In genomic region chr2L:20647240-20647908, dm6 we compare ENCODE assay signal across 1 fruit fly cellular context.
TF ChIP-seq lines count a peak whose summit lies in the region.

No protein-coding gene starts in this region.

TF ChIP-seq in whole organism, embryonic, 481 proteins besides CTCF, POLR2A, EP300 and RAD21 (continued from another document and continues in another):
- TF ChIP-seq pan (optimal IDR thresholded peaks at IDR 0.05; lab: Kevin White, UChicago) (no peak), pan (GFP tag; optimal IDR thresholded peaks at IDR 0.05 in 1 of 2, IDR thresholded peaks at IDR 0.05 in 1 of 2) (no peak), yki (optimal IDR thresholded peaks at IDR 0.05; lab: Kevin White, UChicago) (no peak), Dad (GFP tag; optimal IDR thresholded peaks at IDR 0.05; lab: Kevin White, UChicago) (peak; percentile 6), CG8478 (optimal IDR thresholded peaks at IDR 0.05; lab: Kevin White, UChicago) (no peak), zen (tag; optimal IDR thresholded peaks at IDR 0.05; lab: Kevin White, UChicago) (peak; percentile 43), Stat92E (GFP tag; optimal IDR thresholded peaks at IDR 0.05; lab: Kevin White, UChicago) (no peak), cas (GFP tag; IDR thresholded peaks at IDR 0.05; lab: Robert Waterston, UW) (no peak), CG30020 (tag; optimal IDR thresholded peaks at IDR 0.05; lab: Kevin White, UChicago) (peak; percentile 4), CG9609 (GFP tag; optimal IDR thresholded peaks at IDR 0.05; lab: Kevin White, UChicago) (no peak), ash1 (GFP tag; optimal IDR thresholded peaks at IDR 0.05; lab: Kevin White, UChicago) (no peak), ato (GFP tag; IDR thresholded peaks at IDR 0.05; lab: Robert Waterston, UW; ENCODE audit: partially characterized antibody) (no peak), dimm (GFP tag; IDR thresholded peaks at IDR 0.05; lab: Robert Waterston, UW) (no peak), sug (tag; optimal IDR thresholded peaks at IDR 0.05; lab: Kevin White, UChicago) (peak; percentile 15), onecut (GFP tag; IDR thresholded peaks at IDR 0.05; lab: Robert Waterston, UW) (no peak), CG11723 (GFP tag; optimal IDR thresholded peaks at IDR 0.05; lab: Kevin White, UChicago) (no peak), CG10565 (GFP tag; optimal IDR thresholded peaks at IDR 0.05; lab: Kevin White, UChicago) (no peak), CG14965 (GFP tag; optimal IDR thresholded peaks at IDR 0.05; lab: Kevin White, UChicago; ENCODE audit: borderline replicate concordance) (no peak), Doc3 (GFP tag; IDR thresholded peaks at IDR 0.05; lab: Robert Waterston, UW; ENCODE audit: partially characterized antibody) (no peak), gsb-n (tag; optimal IDR thresholded peaks at IDR 0.05; lab: Kevin White, UChicago) (no peak), CG11560 (tag; IDR thresholded peaks at IDR 0.05; lab: Robert Waterston, UW) (no peak), ind (GFP tag; optimal IDR thresholded peaks at IDR 0.05; lab: Kevin White, UChicago) (no peak), CG6791 (GFP tag; IDR thresholded peaks at IDR 0.05; lab: Robert Waterston, UW; ENCODE audit: partially characterized antibody) (no peak), ro (GFP tag; IDR thresholded peaks at IDR 0.05; lab: Robert Waterston, UW) (no peak), BtbVII (GFP tag; optimal IDR thresholded peaks at IDR 0.05; lab: Kevin White, UChicago) (no peak), Xbp1 (GFP tag; optimal IDR thresholded peaks at IDR 0.05; lab: Kevin White, UChicago) (peak; percentile 33), so (GFP tag; IDR thresholded peaks at IDR 0.05; lab: Robert Waterston, UW) (no peak), CG17359 (tag; optimal IDR thresholded peaks at IDR 0.05; lab: Kevin White, UChicago) (no peak), CG18764 (GFP tag; optimal IDR thresholded peaks at IDR 0.05; lab: Kevin White, UChicago) (no peak), ranshi (GFP tag; IDR thresholded peaks at IDR 0.05; lab: Robert Waterston, UW) (no peak), klu (GFP tag; IDR thresholded peaks at IDR 0.05; lab: Robert Waterston, UW) (no peak), sens (GFP tag; lab: Kevin White, UChicago) (peak; percentile 74), CG15269 (tag; optimal IDR thresholded peaks at IDR 0.05; lab: Kevin White, UChicago) (no peak), unc-4 (GFP tag; IDR thresholded peaks at IDR 0.05; lab: Robert Waterston, UW; ENCODE audit: partially characterized antibody) (no peak), dpn (GFP tag; optimal IDR thresholded peaks at IDR 0.05; lab: Kevin White, UChicago) (no peak), CG4820 (GFP tag; optimal IDR thresholded peaks at IDR 0.05; lab: Kevin White, UChicago) (no peak), wek (GFP tag; optimal IDR thresholded peaks at IDR 0.05; lab: Kevin White, UChicago) (no peak), Rfx (GFP tag; IDR thresholded peaks at IDR 0.05; lab: Robert Waterston, UW) (no peak), dmrt11E (tag; optimal IDR thresholded peaks at IDR 0.05; lab: Kevin White, UChicago) (no peak), exex (tag; optimal IDR thresholded peaks at IDR 0.05; lab: Kevin White, UChicago) (no peak), C15 (GFP tag; IDR thresholded peaks at IDR 0.05; lab: Robert Waterston, UW) (no peak), CG15479 (GFP tag; optimal IDR thresholded peaks at IDR 0.05; lab: Kevin White, UChicago) (no peak), Sox102F (GFP tag; optimal IDR thresholded peaks at IDR 0.05; lab: Kevin White, UChicago) (no peak), CG30431 (GFP tag; optimal IDR thresholded peaks at IDR 0.05; lab: Kevin White, UChicago) (no peak), lab (GFP tag; optimal IDR thresholded peaks at IDR 0.05; lab: Kevin White, UChicago) (no peak), Mrtf (GFP tag; IDR thresholded peaks at IDR 0.05; lab: Robert Waterston, UW) (no peak), Six4 (GFP tag; optimal IDR thresholded peaks at IDR 0.05; lab: Kevin White, UChicago) (no peak), CrebB (tag; optimal IDR thresholded peaks at IDR 0.05; lab: Kevin White, UChicago) (no peak), repo (GFP tag; optimal IDR thresholded peaks at IDR 0.05; lab: Kevin White, UChicago) (no peak), sd (tag; optimal IDR thresholded peaks at IDR 0.05; lab: Kevin White, UChicago) (no peak), ewg (GFP tag; optimal IDR thresholded peaks at IDR 0.05; lab: Kevin White, UChicago) (no peak), amos (GFP tag; IDR thresholded peaks at IDR 0.05; lab: Robert Waterston, UW; ENCODE audit: partially characterized antibody) (no peak), Fer2 (tag; optimal IDR thresholded peaks at IDR 0.05; lab: Kevin White, UChicago) (no peak), Awh (GFP tag; IDR thresholded peaks at IDR 0.05; lab: Robert Waterston, UW) (no peak), CG7745 (tag; optimal IDR thresholded peaks at IDR 0.05; lab: Kevin White, UChicago) (no peak), CG9437 (GFP tag; optimal IDR thresholded peaks at IDR 0.05; lab: Kevin White, UChicago) (no peak), jumu (GFP tag; optimal IDR thresholded peaks at IDR 0.05; lab: Kevin White, UChicago) (no peak), CG32767 (GFP tag; IDR thresholded peaks at IDR 0.05; lab: Robert Waterston, UW) (no peak), cg (GFP tag; optimal IDR thresholded peaks at IDR 0.05; lab: Kevin White, UChicago) (no peak), Nf-YC (tag; optimal IDR thresholded peaks at IDR 0.05; lab: Kevin White, UChicago) (no peak), gem (tag; optimal IDR thresholded peaks at IDR 0.05; lab: Kevin White, UChicago) (no peak), YL-1 (GFP tag; optimal IDR thresholded peaks at IDR 0.05; lab: Kevin White, UChicago) (peak; percentile 63), E2f2 (GFP tag; IDR thresholded peaks at IDR 0.05; lab: Robert Waterston, UW) (no peak), CG12391 (tag; optimal IDR thresholded peaks at IDR 0.05; lab: Kevin White, UChicago) (peak; percentile 49), D19A (tag; optimal IDR thresholded peaks at IDR 0.05; lab: Kevin White, UChicago) (no peak), CG1233 (GFP tag; optimal IDR thresholded peaks at IDR 0.05; lab: Kevin White, UChicago) (no peak), TFAM (GFP tag; optimal IDR thresholded peaks at IDR 0.05; lab: Kevin White, UChicago) (no peak), CG6272 (GFP tag; IDR thresholded peaks at IDR 0.05; lab: Robert Waterston, UW) (no peak), CG10431 (GFP tag; optimal IDR thresholded peaks at IDR 0.05; lab: Kevin White, UChicago) (peak; percentile 8), CG34422 (GFP tag; IDR thresholded peaks at IDR 0.05; lab: Robert Waterston, UW) (no peak), Sry-β (GFP tag; optimal IDR thresholded peaks at IDR 0.05; lab: Kevin White, UChicago) (no peak), sim (GFP tag; IDR thresholded peaks at IDR 0.05; lab: Robert Waterston, UW) (no peak), Atf6 (GFP tag; IDR thresholded peaks at IDR 0.05; lab: Robert Waterston, UW) (no peak), Hr39 (optimal IDR thresholded peaks at IDR 0.05; lab: Kevin White, UChicago) (no peak), gsb (GFP tag; IDR thresholded peaks at IDR 0.05; lab: Robert Waterston, UW) (no peak), sqz (GFP tag; optimal IDR thresholded peaks at IDR 0.05; lab: Kevin White, UChicago) (no peak), CG14710 (tag; optimal IDR thresholded peaks at IDR 0.05; lab: Kevin White, UChicago) (peak; percentile 24), sisA (GFP tag; IDR thresholded peaks at IDR 0.05; lab: Robert Waterston, UW) (no peak), pho (GFP tag; optimal IDR thresholded peaks at IDR 0.05; lab: Kevin White, UChicago) (peak; percentile 11), CG33213 (GFP tag; optimal IDR thresholded peaks at IDR 0.05; lab: Kevin White, UChicago) (peak; percentile 64), CG4854 (GFP tag; optimal IDR thresholded peaks at IDR 0.05; lab: Kevin White, UChicago) (no peak), mld (GFP tag; IDR thresholded peaks at IDR 0.05; lab: Robert Waterston, UW; ENCODE audit: partially characterized antibody) (no peak), dmrt99B (tag; optimal IDR thresholded peaks at IDR 0.05; lab: Kevin White, UChicago) (no peak), ase (GFP tag; IDR thresholded peaks at IDR 0.05; lab: Robert Waterston, UW) (no peak), CG6854 (GFP tag; optimal IDR thresholded peaks at IDR 0.05; lab: Kevin White, UChicago) (no peak), ab (GFP tag; optimal IDR thresholded peaks at IDR 0.05; lab: Kevin White, UChicago) (no peak), Sry-δ (GFP tag; optimal IDR thresholded peaks at IDR 0.05; lab: Kevin White, UChicago) (no peak), E2f1 (GFP tag; IDR thresholded peaks at IDR 0.05; lab: Robert Waterston, UW) (no peak), CG6175 (GFP tag; IDR thresholded peaks at IDR 0.05; lab: Robert Waterston, UW) (no peak), CG17612 (GFP tag; IDR thresholded peaks at IDR 0.05; lab: Robert Waterston, UW) (no peak), CG3726 (GFP tag; IDR thresholded peaks at IDR 0.05; lab: Robert Waterston, UW) (no peak), btn (GFP tag; optimal IDR thresholded peaks at IDR 0.05; lab: Kevin White, UChicago) (no peak), CG16813 (GFP tag; IDR thresholded peaks at IDR 0.05; lab: Robert Waterston, UW; ENCODE audit: partially characterized antibody) (no peak), Optix (GFP tag; IDR thresholded peaks at IDR 0.05; lab: Robert Waterston, UW) (no peak), CG11696 (GFP tag; IDR thresholded peaks at IDR 0.05; lab: Robert Waterston, UW) (no peak), HLH4C (GFP tag; IDR thresholded peaks at IDR 0.05; lab: Robert Waterston, UW; ENCODE audit: partially characterized antibody) (no peak), Mes4 (GFP tag; optimal IDR thresholded peaks at IDR 0.05; lab: Kevin White, UChicago) (peak; percentile 28), otp (GFP tag; IDR thresholded peaks at IDR 0.05; lab: Robert Waterston, UW) (no peak), hbn (GFP tag; IDR thresholded peaks at IDR 0.05; lab: Robert Waterston, UW; ENCODE audit: partially characterized antibody) (no peak), CG7928 (GFP tag; optimal IDR thresholded peaks at IDR 0.05; lab: Kevin White, UChicago) (no peak), CG17385 (GFP tag; optimal IDR thresholded peaks at IDR 0.05; lab: Kevin White, UChicago) (peak; percentile 45), Deaf1 (tag; optimal IDR thresholded peaks at IDR 0.05; lab: Kevin White, UChicago) (no peak), Atf3 (GFP tag; optimal IDR thresholded peaks at IDR 0.05; lab: Kevin White, UChicago) (no peak), dati (GFP tag; IDR thresholded peaks at IDR 0.05; lab: Robert Waterston, UW) (no peak), HLHmδ (GFP tag; optimal IDR thresholded peaks at IDR 0.05; lab: Kevin White, UChicago) (no peak), CG34224 (GFP tag; IDR thresholded peaks at IDR 0.05; lab: Robert Waterston, UW; ENCODE audit: partially characterized antibody) (no peak), slbo (GFP tag; IDR thresholded peaks at IDR 0.05; lab: Robert Waterston, UW) (no peak), gro (GFP tag; optimal IDR thresholded peaks at IDR 0.05; lab: Kevin White, UChicago) (no peak), CG7271 (tag; optimal IDR thresholded peaks at IDR 0.05; lab: Kevin White, UChicago) (no peak), tin (GFP tag; optimal IDR thresholded peaks at IDR 0.05; lab: Kevin White, UChicago) (no peak), br (optimal IDR thresholded peaks at IDR 0.05; lab: Kevin White, UChicago) (no peak), CG6813 (GFP tag; optimal IDR thresholded peaks at IDR 0.05; lab: Kevin White, UChicago) (no peak), CG12299 (tag; optimal IDR thresholded peaks at IDR 0.05; lab: Kevin White, UChicago) (no peak), gcm2 (GFP tag; optimal IDR thresholded peaks at IDR 0.05; lab: Kevin White, UChicago) (no peak), HLH54F (GFP tag; optimal IDR thresholded peaks at IDR 0.05; lab: Kevin White, UChicago) (no peak), CG13775 (GFP tag; optimal IDR thresholded peaks at IDR 0.05; lab: Kevin White, UChicago) (peak; percentile 11), Elba2 (GFP tag; optimal IDR thresholded peaks at IDR 0.05; lab: Kevin White, UChicago) (no peak), stc (GFP tag; IDR thresholded peaks at IDR 0.05; lab: Robert Waterston, UW) (no peak), CG14014 (GFP tag; IDR thresholded peaks at IDR 0.05; lab: Robert Waterston, UW) (no peak), ham (GFP tag; IDR thresholded peaks at IDR 0.05; lab: Robert Waterston, UW) (no peak), Lim3 (GFP tag; IDR thresholded peaks at IDR 0.05; lab: Robert Waterston, UW) (no peak), seq (GFP tag; IDR thresholded peaks at IDR 0.05; lab: Robert Waterston, UW) (no peak), CG15011 (GFP tag; optimal IDR thresholded peaks at IDR 0.05; lab: Kevin White, UChicago) (no peak), tgo (GFP tag; IDR thresholded peaks at IDR 0.05; lab: Robert Waterston, UW) (no peak), ATbp (GFP tag; optimal IDR thresholded peaks at IDR 0.05; lab: Kevin White, UChicago) (no peak), Ssrp (tag; optimal IDR thresholded peaks at IDR 0.05; lab: Kevin White, UChicago) (no peak), kay (GFP tag; optimal IDR thresholded peaks at IDR 0.05; lab: Kevin White, UChicago) (no peak), Oli (tag; optimal IDR thresholded peaks at IDR 0.05; lab: Kevin White, UChicago) (no peak), Oaz (GFP tag; IDR thresholded peaks at IDR 0.05; lab: Robert Waterston, UW) (no peak), Poxn (GFP tag; IDR thresholded peaks at IDR 0.05; lab: Robert Waterston, UW) (no peak), CG7786 (GFP tag; optimal IDR thresholded peaks at IDR 0.05; lab: Kevin White, UChicago) (no peak), emc (GFP tag; optimal IDR thresholded peaks at IDR 0.05; lab: Kevin White, UChicago) (no peak), CG3163 (GFP tag; optimal IDR thresholded peaks at IDR 0.05; lab: Kevin White, UChicago) (no peak), gcm (GFP tag; optimal IDR thresholded peaks at IDR 0.05; lab: Kevin White, UChicago) (no peak), H2.0 (GFP tag; IDR thresholded peaks at IDR 0.05; lab: Robert Waterston, UW) (no peak), CG1529 (GFP tag; optimal IDR thresholded peaks at IDR 0.05; lab: Kevin White, UChicago) (no peak), Blimp-1 (GFP tag; optimal IDR thresholded peaks at IDR 0.05; lab: Kevin White, UChicago) (no peak), Gsc (GFP tag; IDR thresholded peaks at IDR 0.05; lab: Robert Waterston, UW) (no peak), D19B (GFP tag; optimal IDR thresholded peaks at IDR 0.05; lab: Kevin White, UChicago) (no peak), CG10654 (GFP tag; optimal IDR thresholded peaks at IDR 0.05; lab: Kevin White, UChicago) (no peak), vvl (GFP tag; IDR thresholded peaks at IDR 0.05; lab: Robert Waterston, UW) (no peak), pita (GFP tag; optimal IDR thresholded peaks at IDR 0.05; lab: Kevin White, UChicago) (no peak)
